Worm (Caenorhabditis elegans): ENCODE data around the gene catp-3.

DNA sequence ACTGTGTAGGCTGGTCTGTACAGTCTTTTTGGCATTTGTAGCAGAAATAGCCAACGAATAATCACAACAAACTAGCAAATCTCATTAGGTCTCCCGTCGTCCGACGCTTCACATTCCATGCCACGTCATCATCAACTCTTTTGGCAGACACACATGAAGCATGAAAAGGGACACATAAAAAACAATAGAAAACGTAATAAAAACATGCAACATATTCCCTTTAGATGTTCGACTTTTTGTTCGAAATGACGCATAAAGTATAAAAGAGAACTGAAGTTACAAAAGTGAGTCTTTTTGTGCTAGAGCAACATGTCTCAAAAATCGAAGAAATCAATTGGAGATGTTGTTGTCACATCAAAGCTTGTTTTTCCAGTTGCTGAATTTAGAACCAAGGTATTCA, 24.0 kb upstream of the catp-3 start, which contains the start of gene sth-1:
- TF ChIP-seq lin-13 (GFP tag; optimal IDR thresholded peaks at IDR 0.05) (no peak), zag-1 (tag; optimal IDR thresholded peaks at IDR 0.05) (no peak), snpc-4 (tag; optimal IDR thresholded peaks at IDR 0.05) (no peak)

Measured in whole organism, L2 larva.